Fruit fly (Drosophila melanogaster) whole organism, adult: ENCODE results near the gene CG12541.

Source experiments
- CG11617 ChIP-seq: fragments of 200-800 bp; sonication (Bioruptor generic); optimal IDR thresholded peaks from 2 replicates; lab custom pipeline; 2017; ENCODE audit warnings: mild to moderate bottlenecking, missing biosample characterization, missing genetic modification reagents, missing genetic modification characterization
- CG12768 ChIP-seq: fragments of 200-800 bp; sonication (Bioruptor generic); optimal IDR thresholded peaks from 2 replicates; lab custom pipeline; 2017; ENCODE audit warnings: missing biosample characterization, missing genetic modification characterization, mild to moderate bottlenecking, moderate library complexity, missing genetic modification reagents
- CG14711 ChIP-seq: fragments of 200-800 bp; sonication (Bioruptor generic); optimal IDR thresholded peaks from 2 replicates; lab custom pipeline; 2018; ENCODE audit warnings: missing biosample characterization, mild to moderate bottlenecking, missing genetic modification characterization, moderate library complexity
- CG1620 ChIP-seq: fragments of 200-800 bp; sonication (Bioruptor generic); optimal IDR thresholded peaks from 2 replicates; lab custom pipeline; 2016; ENCODE audit warnings: missing biosample characterization, missing genetic modification characterization
- CG33017 ChIP-seq: fragments of 200-800 bp; sonication (Bioruptor generic); optimal IDR thresholded peaks from 2 replicates; lab custom pipeline; 2018; ENCODE audit warnings: missing biosample characterization, mild to moderate bottlenecking, missing genetic modification characterization, moderate library complexity
- CG5204 ChIP-seq: fragments of 200-800 bp; sonication (Bioruptor generic); optimal IDR thresholded peaks from 2 replicates; lab custom pipeline; 2016; ENCODE audit warnings: missing biosample characterization, missing genetic modification characterization
- CG7045 ChIP-seq: fragments of 200-800 bp; sonication (Bioruptor generic); optimal IDR thresholded peaks from 2 replicates; lab custom pipeline; 2017; ENCODE audit warnings: missing biosample characterization, mild to moderate bottlenecking, missing genetic modification characterization
- CG7101 ChIP-seq: fragments of 200-800 bp; sonication (Bioruptor generic); optimal IDR thresholded peaks from 2 replicates; lab custom pipeline; 2018; ENCODE audit warnings: missing biosample characterization, mild to moderate bottlenecking, missing genetic modification characterization, moderate library complexity
- Clk ChIP-seq: fragments of 200-800 bp; sonication (Bioruptor generic); optimal IDR thresholded peaks from 2 replicates; lab custom pipeline; 2017; ENCODE audit warnings: missing biosample characterization, missing genetic modification characterization
- Crg-1 ChIP-seq: fragments of 200-800 bp; sonication (Bioruptor generic); optimal IDR thresholded peaks from 2 replicates; lab custom pipeline; 2016; ENCODE audit warnings: missing biosample characterization, missing genetic modification characterization
- Hr96 ChIP-seq: fragments of 200-800 bp; sonication (Bioruptor generic); optimal IDR thresholded peaks from 2 replicates; lab custom pipeline; 2016; ENCODE audit warnings: missing biosample characterization, missing genetic modification characterization
- Mnt ChIP-seq: fragments of 200-800 bp; sonication (Bioruptor generic); optimal IDR thresholded peaks from 2 replicates; lab custom pipeline; 2016; ENCODE audit warnings: missing biosample characterization, mild to moderate bottlenecking, missing genetic modification characterization
- bab1 ChIP-seq: fragments of 200-800 bp; sonication (Bioruptor generic); optimal IDR thresholded peaks from 3 replicates; lab custom pipeline; 2019; ENCODE audit warnings: missing biosample characterization, mild to moderate bottlenecking, missing genetic modification characterization, moderate library complexity
- cic ChIP-seq: fragments of 200-800 bp; sonication (Bioruptor generic); optimal IDR thresholded peaks from 2 replicates; lab custom pipeline; 2017; ENCODE audit warnings: missing biosample characterization, mild to moderate bottlenecking, missing genetic modification characterization, moderate library complexity
- cnc ChIP-seq, 2 experiments: fragments of >200 bp; optimal IDR thresholded peaks; 2 replicates each; lab custom pipeline; 2017
- kay ChIP-seq: fragments of 200-800 bp; sonication (Bioruptor generic); peaks from one replicate; lab custom pipeline; 2016; ENCODE audit warnings: missing biosample characterization, missing genetic modification characterization, borderline replicate concordance
- ovo ChIP-seq: fragments of 200-800 bp; sonication (Bioruptor generic); optimal IDR thresholded peaks from 2 replicates; lab custom pipeline; 2016; ENCODE audit warnings: missing biosample characterization, missing genetic modification characterization
- pad ChIP-seq: fragments of 200-800 bp; sonication (Bioruptor generic); optimal IDR thresholded peaks from 3 replicates; lab custom pipeline; 2017; ENCODE audit warnings: missing biosample characterization, missing genetic modification characterization, mild to moderate bottlenecking, moderate library complexity, missing genetic modification reagents
- tj ChIP-seq: fragments of 200-800 bp; sonication (Bioruptor generic); optimal IDR thresholded peaks from 3 replicates; lab custom pipeline; 2017; ENCODE audit warnings: missing biosample characterization, mild to moderate bottlenecking, missing genetic modification characterization, moderate library complexity
- toe ChIP-seq: fragments of 200-800 bp; sonication (Bioruptor generic); optimal IDR thresholded peaks from 2 replicates; lab custom pipeline; 2016; ENCODE audit warnings: missing biosample characterization, missing genetic modification characterization

CG12541 gene

dm6 chrX:7067248-7067647, 1.4 kb upstream of the CG12541 start:
- no peak for TF ChIP-seq cnc (optimal IDR thresholded peaks at IDR 0.05; lab: Kevin White, UChicago)
- peak; percentile 9 for TF ChIP-seq kay (GFP tag; lab: Kevin White, UChicago)
- no peak for TF ChIP-seq ovo (GFP tag; lab: Kevin White, UChicago)
- no peak for TF ChIP-seq CG12768 (GFP tag; lab: Kevin White, UChicago)
- TF ChIP-seq tj = peak; percentile 24

dm6 chrX:7066608-7067007, 756 bp upstream of the CG12541 start:
- no peak for TF ChIP-seq Mnt (GFP tag; lab: Kevin White, UChicago)
- TF ChIP-seq cic (GFP tag; lab: Kevin White, UChicago) = no peak
- no peak for TF ChIP-seq CG12768 (GFP tag; lab: Kevin White, UChicago)
- TF ChIP-seq CG1620 = no peak
- TF ChIP-seq CG7045 (GFP tag; lab: Kevin White, UChicago) = no peak
- TF ChIP-seq bab1 (GFP tag; lab: Kevin White, UChicago) = no peak
- no peak for TF ChIP-seq Clk (GFP tag; lab: Kevin White, UChicago)
- no peak for TF ChIP-seq CG14711 (tag; lab: Kevin White, UChicago)
- no peak for TF ChIP-seq CG11617 (GFP tag; lab: Kevin White, UChicago)
- no peak for TF ChIP-seq CG7101 (tag; lab: Kevin White, UChicago)
- TF ChIP-seq Crg-1 (GFP tag; lab: Kevin White, UChicago) = no peak
- no peak for TF ChIP-seq pad (GFP tag; lab: Kevin White, UChicago)

DNA sequence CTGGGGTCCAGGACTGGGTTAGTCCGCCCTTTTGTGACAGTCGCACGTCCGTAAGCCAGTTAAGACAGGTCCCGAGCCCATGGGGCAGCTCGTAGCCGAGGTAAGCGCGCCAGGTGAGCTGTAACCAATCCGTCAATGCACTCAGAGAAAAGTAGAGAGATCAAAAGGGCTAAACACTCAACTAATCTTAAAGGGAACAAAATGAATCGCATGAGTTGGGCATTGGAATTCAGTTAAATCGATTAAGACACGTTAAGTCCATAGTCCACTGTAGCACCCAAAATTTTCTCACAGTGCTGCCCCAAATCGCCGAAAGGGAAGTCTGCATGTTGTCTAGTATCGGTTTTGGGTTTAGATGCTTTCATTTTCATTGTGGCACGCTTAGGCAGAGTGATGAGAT, 2.3 kb downstream of the CG12541 start:
- TF ChIP-seq kay (GFP tag; lab: Kevin White, UChicago) (no peak), cnc (optimal IDR thresholded peaks at IDR 0.05; lab: Kevin White, UChicago) (no peak), CG7101 (tag; lab: Kevin White, UChicago) (no peak), bab1 (GFP tag; lab: Kevin White, UChicago) (no peak), toe (GFP tag; lab: Kevin White, UChicago) (no peak), Hr96 (no peak), CG33017 (tag; lab: Kevin White, UChicago) (no peak), CG14711 (tag; lab: Kevin White, UChicago) (no peak), CG12768 (GFP tag; lab: Kevin White, UChicago) (no peak)

- TF ChIP-seq cnc (optimal IDR thresholded peaks at IDR 0.05; lab: Kevin White, UChicago) (no peak), CG5204 (GFP tag; lab: Kevin White, UChicago) (no peak), CG11617 (GFP tag; lab: Kevin White, UChicago) (no peak), bab1 (GFP tag; lab: Kevin White, UChicago) (no peak), kay (GFP tag; lab: Kevin White, UChicago) (no peak), pad (GFP tag; lab: Kevin White, UChicago) (no peak), tj (no peak)
These were observed 6.9 kb downstream of the CG12541 start for dm6 chrX:7058973-7059372.

dm6 chrX:7049087-7049486, 16.8 kb downstream of the CG12541 start, which contains the start of gene nullo:
Gene nullo, plus strand, starts transcription at chrX:7049476.
- TF ChIP-seq Clk (GFP tag; lab: Kevin White, UChicago) (no peak), ovo (GFP tag; lab: Kevin White, UChicago) (no peak), cic (GFP tag; lab: Kevin White, UChicago) (no peak), Hr96 (no peak), tj (no peak), Mnt (GFP tag; lab: Kevin White, UChicago) (no peak), Crg-1 (GFP tag; lab: Kevin White, UChicago) (no peak), bab1 (GFP tag; lab: Kevin White, UChicago) (no peak), CG7101 (tag; lab: Kevin White, UChicago) (no peak), CG7045 (GFP tag; lab: Kevin White, UChicago) (no peak), CG33017 (tag; lab: Kevin White, UChicago) (no peak), kay (GFP tag; lab: Kevin White, UChicago) (no peak), CG5204 (GFP tag; lab: Kevin White, UChicago) (no peak), CG12768 (GFP tag; lab: Kevin White, UChicago) (no peak), CG14711 (tag; lab: Kevin White, UChicago) (no peak), CG11617 (GFP tag; lab: Kevin White, UChicago) (no peak), pad (GFP tag; lab: Kevin White, UChicago) (no peak), cnc (optimal IDR thresholded peaks at IDR 0.05; lab: Kevin White, UChicago) (no peak), CG1620 (no peak), toe (GFP tag; lab: Kevin White, UChicago) (no peak)

DNA sequence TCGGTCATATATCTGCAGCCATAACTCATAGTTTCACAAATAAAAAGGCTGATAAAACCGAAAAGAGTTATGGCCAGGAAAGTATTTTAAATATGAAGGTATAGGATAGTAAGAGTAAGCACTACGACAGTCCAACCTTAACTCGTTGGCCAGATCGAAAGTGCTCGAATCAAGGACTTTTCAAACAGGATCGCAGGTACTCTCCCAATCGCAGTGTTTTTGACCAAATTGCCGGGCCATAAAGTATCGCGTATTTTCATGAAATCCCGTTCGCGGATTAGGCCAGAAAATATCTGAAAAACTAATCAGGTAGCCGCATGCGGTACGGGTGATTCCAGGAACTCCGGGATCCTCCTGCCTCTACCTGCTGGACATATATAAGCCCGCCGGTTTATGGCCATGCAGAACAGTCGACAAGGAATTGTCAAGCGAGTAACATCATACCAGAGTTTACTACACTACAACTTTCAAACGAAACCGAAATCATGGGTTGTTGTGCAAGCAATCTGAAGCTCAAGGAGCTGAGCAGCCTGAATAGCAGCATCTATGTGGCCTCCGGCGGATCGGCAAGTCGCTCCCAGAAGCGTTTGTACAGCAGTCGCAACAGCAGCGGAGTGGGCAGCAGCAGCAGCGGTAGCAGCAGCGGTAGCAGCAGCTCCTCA, 25.5 kb downstream of the CG12541 start, which contains the start of gene CG14427:
CG14427 (plus strand) TSS at position 399 of the 662 bp plus-strand sequence.
- TF ChIP-seq Crg-1 (GFP tag; lab: Kevin White, UChicago) = no peak
- TF ChIP-seq CG33017 (tag; lab: Kevin White, UChicago) = no peak
- no peak for TF ChIP-seq ovo (GFP tag; lab: Kevin White, UChicago)
- TF ChIP-seq Hr96 = no peak
- TF ChIP-seq toe (GFP tag; lab: Kevin White, UChicago) = no peak
- no peak for TF ChIP-seq Mnt (GFP tag; lab: Kevin White, UChicago)
- no peak for TF ChIP-seq tj
- no peak for TF ChIP-seq CG5204 (GFP tag; lab: Kevin White, UChicago)
- no peak for TF ChIP-seq cnc (optimal IDR thresholded peaks at IDR 0.05; lab: Kevin White, UChicago)
- TF ChIP-seq CG7045 (GFP tag; lab: Kevin White, UChicago) = no peak
- no peak for TF ChIP-seq Clk (GFP tag; lab: Kevin White, UChicago)
- no peak for TF ChIP-seq cic (GFP tag; lab: Kevin White, UChicago)
